Fruit fly (Drosophila melanogaster): Measurements from ENCODE around the gene ssp2.

- TF ChIP-seq tj (GFP tag; optimal IDR thresholded peaks at IDR 0.05), result peak; percentile 24
- TF ChIP-seq kay (GFP tag; ENCODE audit: borderline replicate concordance), result peak; percentile 98
- TF ChIP-seq pad (GFP tag; optimal IDR thresholded peaks at IDR 0.05), result peak; percentile 27
- TF ChIP-seq CG33017 (tag; optimal IDR thresholded peaks at IDR 0.05), result peak; percentile 16
- TF ChIP-seq CG7101 (tag; optimal IDR thresholded peaks at IDR 0.05), result no peak
- TF ChIP-seq CG5204 (GFP tag; optimal IDR thresholded peaks at IDR 0.05), result peak; percentile 29
- TF ChIP-seq CG7045 (GFP tag; optimal IDR thresholded peaks at IDR 0.05), result peak; percentile 64
These were observed at the start of gene ssp2, which contains the start of the genes Meics and Nxf3 for dm6 chr3L:13964635-13965501.

Measured in whole organism, adult.